Worm (Caenorhabditis elegans) whole organism, mixed stage, embryonic: ENCODE data around the gene frpr-10.

ENCODE experiments used
- blmp-1 ChIP-seq: fragments of 150-350 bp; optimal IDR thresholded peaks from 2 replicates; lab custom pipeline; 2014; ENCODE audit warnings: missing biosample characterization, missing genetic modification characterization
- ceh-43 ChIP-seq: fragments of 200-800 bp; sonication (Bioruptor generic); optimal IDR thresholded peaks from 2 replicates; lab custom pipeline; 2018; ENCODE audit warnings: mild to moderate bottlenecking, missing genetic modification characterization, moderate library complexity, missing compliant biosample characterization
- nhr-237 ChIP-seq: fragments of 150-350 bp; optimal IDR thresholded peaks from 2 replicates; lab custom pipeline; 2014; ENCODE audit warnings: missing biosample characterization, missing genetic modification characterization
- unc-39 ChIP-seq: fragments of 150-350 bp; optimal IDR thresholded peaks from 2 replicates; lab custom pipeline; 2014; ENCODE audit warnings: missing biosample characterization, missing genetic modification characterization
- unc-62 ChIP-seq: fragments of 150-350 bp; optimal IDR thresholded peaks from 2 replicates; lab custom pipeline; 2014; ENCODE audit warnings: missing biosample characterization, missing genetic modification reagents, missing genetic modification characterization

DNA sequence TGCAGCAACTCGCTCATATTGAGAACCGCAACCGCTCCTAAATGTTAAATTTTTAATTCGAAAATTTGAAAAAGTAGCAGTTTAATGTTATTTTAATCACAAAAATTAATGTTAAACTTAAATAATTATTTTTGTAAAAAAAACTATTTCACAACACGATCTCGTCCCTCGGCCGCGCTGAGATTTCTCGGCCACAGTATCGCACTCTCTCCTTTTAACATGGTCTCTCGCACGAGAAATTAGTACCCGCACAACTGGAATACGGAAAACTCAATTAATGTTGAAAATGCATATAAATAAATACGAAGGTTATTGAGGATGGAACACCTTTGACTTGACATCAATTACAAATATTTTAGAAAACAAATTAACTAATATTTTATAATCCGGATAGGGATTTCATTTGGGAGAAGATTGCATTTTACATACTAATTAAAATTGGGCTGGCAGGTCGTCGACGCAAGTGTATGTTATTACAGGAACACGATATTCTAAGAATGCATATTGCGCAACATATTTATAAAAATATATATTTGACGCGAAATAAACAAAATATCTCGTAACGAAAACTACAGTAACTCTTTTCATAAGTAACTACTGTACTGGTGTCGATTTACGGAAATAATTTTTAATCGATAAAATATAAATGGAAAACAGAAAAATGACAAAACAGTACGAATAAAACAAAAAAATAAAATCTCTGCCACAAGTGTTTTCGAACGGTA is 62.3 kb downstream of the frpr-10 start, which contains the start of gene dnc-4:
- TF ChIP-seq nhr-237 (no peak), unc-62 (no peak), unc-39 (tag; lab: Kevin White, UChicago) (no peak), blmp-1 (tag; lab: Kevin White, UChicago) (no peak), ceh-43 (no peak)
